Worm (Caenorhabditis elegans): ENCODE data around the gene C34F11.1.

Gene C34F11.1

ce11 chrII:5235758-5236157 lies 23.0 kb downstream of the C34F11.1 start, which contains the start of gene pho-1:
Gene pho-1 (minus strand): TSS chrII:5235846.
- no peak for TF ChIP-seq efl-1 (optimal IDR thresholded peaks at IDR 0.05)
- TF ChIP-seq efl-1 (GFP tag; optimal IDR thresholded peaks at IDR 0.05 in 1 of 2), result peak in 1 of 2 experiments; percentile 29
- no peak for TF ChIP-seq sup-37 (GFP tag; optimal IDR thresholded peaks at IDR 0.05)
- TF ChIP-seq elt-2 (tag; optimal IDR thresholded peaks at IDR 0.05), result peak; percentile 62

ce11 chrII:5237699-5238098 lies 24.9 kb downstream of the C34F11.1 start:
- TF ChIP-seq nhr-90 (tag; optimal IDR thresholded peaks at IDR 0.05; ENCODE audit: poor library complexity), result peak; percentile 21
- peak in 1 of 2 experiments; percentile 24 for TF ChIP-seq efl-1 (optimal IDR thresholded peaks at IDR 0.05)
- TF ChIP-seq efl-1 (GFP tag; optimal IDR thresholded peaks at IDR 0.05 in 1 of 2), result peak; percentile 6 to 92
- no peak for TF ChIP-seq sptf-1 (tag; optimal IDR thresholded peaks at IDR 0.05)
- peak; percentile 33 for TF ChIP-seq nhr-71 (tag; optimal IDR thresholded peaks at IDR 0.05)
- no peak for TF ChIP-seq irx-1 (tag; optimal IDR thresholded peaks at IDR 0.05)
- peak; percentile 13 for TF ChIP-seq skn-1 (tag; optimal IDR thresholded peaks at IDR 0.05)
- TF ChIP-seq snu-23 (GFP tag; optimal IDR thresholded peaks at IDR 0.05), result peak; percentile 45
- TF ChIP-seq lin-35 (GFP tag; optimal IDR thresholded peaks at IDR 0.05), result peak in 1 of 2 experiments; percentile 61
- peak; percentile 21 for TF ChIP-seq nhr-20 (tag; optimal IDR thresholded peaks at IDR 0.05)
- TF ChIP-seq dpl-1 (GFP tag; optimal IDR thresholded peaks at IDR 0.05), result peak in 1 of 3 experiments; percentile 18
- TF ChIP-seq swsn-7 (tag; optimal IDR thresholded peaks at IDR 0.05), result peak; percentile 20
- TF ChIP-seq pag-3 (tag; optimal IDR thresholded peaks at IDR 0.05; ENCODE audit: borderline replicate concordance, insufficient read depth), result no peak
- TF ChIP-seq unc-98 (GFP tag; IDR thresholded peaks at IDR 0.05), result no peak
- TF ChIP-seq mdl-1 (tag; optimal IDR thresholded peaks at IDR 0.05), result peak in 1 of 2 experiments; percentile 27
- TF ChIP-seq ceh-88 (GFP tag; IDR thresholded peaks at IDR 0.05), result no peak
- TF ChIP-seq lsy-2 (tag; optimal IDR thresholded peaks at IDR 0.05), result peak in 1 of 2 experiments; percentile 21
- peak; percentile 44 for TF ChIP-seq nhr-19 (GFP tag; conservative IDR thresholded peaks at IDR 0.05)
- TF ChIP-seq nhr-47 (tag; optimal IDR thresholded peaks at IDR 0.05), result peak; percentile 35
- peak; percentile 24 for TF ChIP-seq elt-2 (tag; optimal IDR thresholded peaks at IDR 0.05)
- peak; percentile 43 for TF ChIP-seq rnt-1 (tag; optimal IDR thresholded peaks at IDR 0.05)

ce11 chrII:5238366-5238765 lies 25.6 kb downstream of the C34F11.1 start, which contains the start of gene pho-4:
Gene pho-4 (minus strand): TSS chrII:5238466.
- peak; percentile 9 for TF ChIP-seq elt-2 (tag; optimal IDR thresholded peaks at IDR 0.05)
- TF ChIP-seq nhr-47 (tag; optimal IDR thresholded peaks at IDR 0.05), result no peak
- no peak for TF ChIP-seq efl-1 (optimal IDR thresholded peaks at IDR 0.05)
- peak in 1 of 2 experiments; percentile 81 for TF ChIP-seq efl-1 (GFP tag; optimal IDR thresholded peaks at IDR 0.05 in 1 of 2)
- no peak for TF ChIP-seq C16A3.4 (tag; optimal IDR thresholded peaks at IDR 0.05)
- TF ChIP-seq jun-1 (tag; optimal IDR thresholded peaks at IDR 0.05), result no peak

- no peak for TF ChIP-seq isw-1 (GFP tag; IDR thresholded peaks at IDR 0.05)
- no peak for TF ChIP-seq sup-37 (GFP tag; optimal IDR thresholded peaks at IDR 0.05)
- TF ChIP-seq unc-62 (GFP tag; optimal IDR thresholded peaks at IDR 0.05), result no peak
- no peak for TF ChIP-seq lin-13 (GFP tag; optimal IDR thresholded peaks at IDR 0.05)
- TF ChIP-seq lsy-2 (tag; optimal IDR thresholded peaks at IDR 0.05), result no peak
- TF ChIP-seq sox-4 (tag; optimal IDR thresholded peaks at IDR 0.05), result no peak
- TF ChIP-seq mab-9 (GFP tag; IDR thresholded peaks at IDR 0.05), result no peak
- no peak for TF ChIP-seq nhr-28 (tag; optimal IDR thresholded peaks at IDR 0.05)
- TF ChIP-seq egl-27 (tag; optimal IDR thresholded peaks at IDR 0.05), result no peak
- no peak for TF ChIP-seq snpc-4 (tag; optimal IDR thresholded peaks at IDR 0.05)
- TF ChIP-seq fkh-10 (GFP tag; optimal IDR thresholded peaks at IDR 0.05), result no peak
These were observed 28.8 kb downstream of the C34F11.1 start, which contains the start of gene T16D1.1 for ce11 chrII:5241560-5241959. Gene T16D1.1 (minus strand): TSS chrII:5241660.

ce11 chrII:5246791-5247361 lies 34.1 kb downstream of the C34F11.1 start, which contains the start of gene ptr-6:
Gene ptr-6 (minus strand): TSS chrII:5246837.
- TF ChIP-seq C16A3.4 (tag; optimal IDR thresholded peaks at IDR 0.05), result no peak
- no peak for TF ChIP-seq aly-2 (tag; optimal IDR thresholded peaks at IDR 0.05)
- no peak for TF ChIP-seq efl-3 (GFP tag; optimal IDR thresholded peaks at IDR 0.05)
- peak in 1 of 2 experiments; percentile 43 for TF ChIP-seq lin-35 (GFP tag; optimal IDR thresholded peaks at IDR 0.05)
- TF ChIP-seq blmp-1 (tag; optimal IDR thresholded peaks at IDR 0.05), result peak; percentile 69
- TF ChIP-seq lin-14 (GFP tag; optimal IDR thresholded peaks at IDR 0.05), result peak; percentile 63
- no peak for TF ChIP-seq C04F5.9 (tag; optimal IDR thresholded peaks at IDR 0.05)
- TF ChIP-seq nhr-77 (tag; optimal IDR thresholded peaks at IDR 0.05), result no peak
- no peak for TF ChIP-seq fkh-10 (GFP tag; optimal IDR thresholded peaks at IDR 0.05)
- TF ChIP-seq lin-39 (tag; optimal IDR thresholded peaks at IDR 0.05), result no peak
- TF ChIP-seq mep-1 (tag; optimal IDR thresholded peaks at IDR 0.05), result no peak
- no peak for TF ChIP-seq unc-98 (GFP tag; IDR thresholded peaks at IDR 0.05)
- TF ChIP-seq C34B4.2 (tag; optimal IDR thresholded peaks at IDR 0.05), result no peak
- no peak for TF ChIP-seq lin-15B (tag; optimal IDR thresholded peaks at IDR 0.05)
- TF ChIP-seq fkh-4 (tag; optimal IDR thresholded peaks at IDR 0.05; ENCODE audit: borderline replicate concordance), result no peak
